Worm (Caenorhabditis elegans) whole organism, L4 larva: Measurements from ENCODE around the gene flcn-1.
A peak's percentile ranks its signal among the peaks of the same experiment; 100 is the strongest.

Experiments used
- F10B5.3 ChIP-seq: sonication (generic microtip); optimal IDR thresholded peaks from 2 replicates; lab custom pipeline; 2016; ENCODE audit warnings: mild to moderate bottlenecking, missing genetic modification characterization, missing compliant biosample characterization
- R02D3.7 ChIP-seq: fragments of 150-350 bp; sonication (generic microtip); optimal IDR thresholded peaks from 3 replicates; lab custom pipeline; 2014; ENCODE audit warnings: missing biosample characterization, missing genetic modification characterization
- T20F7.1 ChIP-seq: fragments of 200-800 bp; sonication (Bioruptor generic); optimal IDR thresholded peaks from 2 replicates; lab custom pipeline; 2018; ENCODE audit warnings: mild to moderate bottlenecking, missing genetic modification characterization, missing compliant biosample characterization
- T26A8.4 ChIP-seq: fragments of 200-800 bp; sonication (Bioruptor generic); IDR thresholded peaks from 2 replicates; pipeline ENCODE4 v1.3.6; 2022; ENCODE audit warnings: missing genetic modification characterization, missing compliant biosample characterization
- Y48G9A.11 ChIP-seq: fragments of 200-800 bp; sonication (Bioruptor generic); IDR thresholded peaks from 2 replicates; pipeline ENCODE4 v1.3.6; 2022; ENCODE audit warnings: missing genetic modification reagents, missing genetic modification characterization, missing compliant biosample characterization
- ZK546.5 ChIP-seq, 2 experiments: sonication (generic microtip); optimal IDR thresholded peaks; 2 replicates each; lab custom pipeline; 2017; ENCODE audit warnings: missing biosample characterization in 2 of 2, missing genetic modification characterization in 2 of 2
- aha-1 ChIP-seq: fragments of 150-350 bp; peaks from one replicate; lab custom pipeline; 2014; ENCODE audit warnings: missing biosample characterization, missing genetic modification characterization
- ceh-32 ChIP-seq: sonication (generic microtip); optimal IDR thresholded peaks from 2 replicates; lab custom pipeline; 2016; ENCODE audit warnings: mild to moderate bottlenecking, missing genetic modification characterization, missing compliant biosample characterization; ENCODE audit not compliant: poor library complexity
- ceh-62 ChIP-seq: sonication (generic microtip); optimal IDR thresholded peaks from 2 replicates; lab custom pipeline; 2017; ENCODE audit warnings: missing biosample characterization, missing genetic modification characterization
- ces-1 ChIP-seq: fragments of 150-350 bp; sonication (generic microtip); optimal IDR thresholded peaks from 4 replicates; lab custom pipeline; 2014; ENCODE audit warnings: missing biosample characterization, missing genetic modification reagents, missing genetic modification characterization
- daf-12 ChIP-seq: fragments of 150-350 bp; optimal IDR thresholded peaks from 2 replicates; lab custom pipeline; 2014; ENCODE audit warnings: missing biosample characterization, missing genetic modification reagents, missing genetic modification characterization
- daf-16 ChIP-seq, 3 experiments: sonication (generic microtip); optimal IDR thresholded peaks; 2 replicates each; lab custom pipeline; 2016 to 2017; ENCODE audit warnings: missing genetic modification characterization in 3 of 3, missing genetic modification reagents in 3 of 3, mild to moderate bottlenecking in 2 of 3, missing compliant biosample characterization in 2 of 3, missing biosample characterization in 1 of 3, moderate library complexity in 1 of 3
- daf-19 ChIP-seq: fragments of 200-800 bp; sonication (Bioruptor generic); conservative IDR thresholded peaks from 2 replicates; pipeline ENCODE4 v1.3.6; 2022; ENCODE audit warnings: missing genetic modification characterization, missing compliant biosample characterization
- dmd-6 ChIP-seq: fragments of 200-800 bp; sonication (Bioruptor generic); IDR thresholded peaks from 2 replicates; pipeline ENCODE4 v1.3.6; 2022; ENCODE audit warnings: missing genetic modification reagents, missing genetic modification characterization, missing compliant biosample characterization
- dmd-9 ChIP-seq: fragments of 200-800 bp; sonication (Bioruptor generic); IDR thresholded peaks from 2 replicates; pipeline ENCODE4 v1.3.6; 2022; ENCODE audit warnings: missing genetic modification reagents, missing genetic modification characterization, missing compliant biosample characterization
- dpl-1 ChIP-seq: fragments of 150-350 bp; optimal IDR thresholded peaks from 2 replicates; lab custom pipeline; 2014; ENCODE audit warnings: missing biosample characterization, missing genetic modification reagents, missing genetic modification characterization
- dve-1 ChIP-seq: sonication (generic microtip); optimal IDR thresholded peaks from 2 replicates; lab custom pipeline; 2017; ENCODE audit warnings: antibody characterized with exemption, mild to moderate bottlenecking, missing genetic modification characterization, missing compliant biosample characterization; ENCODE audit not compliant: insufficient read depth
- egl-27 ChIP-seq: sonication (generic microtip); optimal IDR thresholded peaks from 3 replicates; lab custom pipeline; 2017; ENCODE audit warnings: missing biosample characterization, missing genetic modification reagents, missing genetic modification characterization
- hlh-11 ChIP-seq: fragments of 200-800 bp; sonication (Bioruptor generic); optimal IDR thresholded peaks from 2 replicates; lab custom pipeline; 2018; ENCODE audit warnings: mild to moderate bottlenecking, missing genetic modification characterization, missing compliant biosample characterization
- hlh-30 ChIP-seq: sonication (generic microtip); optimal IDR thresholded peaks from 2 replicates; lab custom pipeline; 2017; ENCODE audit warnings: antibody characterized with exemption, mild to moderate bottlenecking, missing genetic modification characterization, missing compliant biosample characterization; ENCODE audit not compliant: insufficient read depth
- hmg-1.1 ChIP-seq: fragments of 200-800 bp; sonication (Bioruptor generic); IDR thresholded peaks from 2 replicates; pipeline ENCODE4 v1.3.6; 2022; ENCODE audit warnings: missing genetic modification reagents, missing genetic modification characterization, missing compliant biosample characterization
- lim-7 ChIP-seq: fragments of 200-800 bp; sonication (Bioruptor generic); IDR thresholded peaks from 2 replicates; pipeline ENCODE4 v1.3.6; 2022; ENCODE audit warnings: missing genetic modification characterization, missing compliant biosample characterization
- lin-13 ChIP-seq: fragments of 150-350 bp; optimal IDR thresholded peaks from 2 replicates; lab custom pipeline; 2014; ENCODE audit warnings: missing biosample characterization, missing genetic modification reagents, missing genetic modification characterization
- lin-15B ChIP-seq: fragments of 150-350 bp; sonication (generic microtip); optimal IDR thresholded peaks from 3 replicates; lab custom pipeline; 2014; ENCODE audit warnings: missing biosample characterization, missing genetic modification characterization
- lin-38 ChIP-seq: fragments of 200-800 bp; sonication (Bioruptor generic); IDR thresholded peaks from 2 replicates; pipeline ENCODE4 v1.3.6; 2022; ENCODE audit warnings: missing genetic modification reagents, missing genetic modification characterization, missing compliant biosample characterization
- lsy-2 ChIP-seq, 2 experiments: fragments of 150-350 bp in 1 of 2; sonication (generic microtip) in 1 of 2; optimal IDR thresholded peaks; 2 replicates each; lab custom pipeline; 2014 to 2017; ENCODE audit warnings: missing biosample characterization in 2 of 2, missing genetic modification characterization in 2 of 2
- madf-5 ChIP-seq, 2 experiments: fragments of 200-800 bp; sonication (Bioruptor generic); IDR thresholded peaks; 2 replicates each; pipeline ENCODE4 v1.3.6; 2022; ENCODE audit warnings: missing compliant biosample characterization in 2 of 2, missing genetic modification characterization in 2 of 2
- madf-9 ChIP-seq: fragments of 200-800 bp; sonication (Bioruptor generic); conservative IDR thresholded peaks from 2 replicates; pipeline ENCODE4 v1.3.6; 2022; ENCODE audit warnings: missing genetic modification reagents, missing genetic modification characterization, missing compliant biosample characterization
- mdl-1 ChIP-seq, 2 experiments: fragments of 150-350 bp in 1 of 2; sonication (generic microtip) in 1 of 2; optimal IDR thresholded peaks; 2 replicates each; lab custom pipeline; 2014 to 2017; ENCODE audit warnings: missing biosample characterization in 2 of 2, missing genetic modification characterization in 2 of 2
- mes-2 ChIP-seq: sonication (generic microtip); optimal IDR thresholded peaks from 2 replicates; lab custom pipeline; 2016; ENCODE audit warnings: missing genotype, mild to moderate bottlenecking, missing genetic modification characterization, missing compliant biosample characterization; ENCODE audit not compliant: poor library complexity, severe bottlenecking
- nhr-10 ChIP-seq: fragments of 150-350 bp; optimal IDR thresholded peaks from 2 replicates; lab custom pipeline; 2014; ENCODE audit warnings: missing biosample characterization, missing genetic modification characterization
- nhr-102 ChIP-seq: sonication (generic microtip); optimal IDR thresholded peaks from 2 replicates; lab custom pipeline; 2016; ENCODE audit warnings: mild to moderate bottlenecking, missing genetic modification characterization, moderate library complexity, missing compliant biosample characterization
- nhr-41 ChIP-seq: fragments of 200-800 bp; sonication (Bioruptor generic); IDR thresholded peaks from 2 replicates; pipeline ENCODE4 v1.3.6; 2022; ENCODE audit warnings: missing genetic modification reagents, missing genetic modification characterization, missing compliant biosample characterization
- nhr-42 ChIP-seq: fragments of 200-800 bp; sonication (Bioruptor generic); IDR thresholded peaks from 2 replicates; pipeline ENCODE4 v1.3.6; 2022; ENCODE audit warnings: missing genetic modification characterization, missing compliant biosample characterization
- nhr-48 ChIP-seq: sonication (generic microtip); optimal IDR thresholded peaks from 2 replicates; lab custom pipeline; 2016; ENCODE audit warnings: mild to moderate bottlenecking, missing genetic modification characterization, missing compliant biosample characterization
- pqm-1 ChIP-seq: sonication (generic microtip); optimal IDR thresholded peaks from 2 replicates; lab custom pipeline; 2017; ENCODE audit warnings: missing biosample characterization, missing genetic modification characterization
- saeg-2 ChIP-seq: fragments of 200-800 bp; sonication (Bioruptor generic); IDR thresholded peaks from 2 replicates; pipeline ENCODE4 v1.3.6; 2022; ENCODE audit warnings: missing genetic modification reagents, missing genetic modification characterization, missing compliant biosample characterization
- sdz-12 ChIP-seq: fragments of 200-800 bp; sonication (Bioruptor generic); optimal IDR thresholded peaks from 2 replicates; lab custom pipeline; 2018; ENCODE audit warnings: mild to moderate bottlenecking, missing genetic modification characterization, missing compliant biosample characterization
- set-16 ChIP-seq: fragments of 200-800 bp; sonication (Bioruptor generic); IDR thresholded peaks from 2 replicates; pipeline ENCODE4 v1.3.6; 2022; ENCODE audit warnings: missing genetic modification reagents, missing genetic modification characterization, missing compliant biosample characterization
- snpc-1.2 ChIP-seq: fragments of 200-800 bp; sonication (Bioruptor generic); IDR thresholded peaks from 2 replicates; pipeline ENCODE4 v1.3.6; 2022; ENCODE audit warnings: missing genetic modification reagents, missing genetic modification characterization, missing compliant biosample characterization
- tra-1 ChIP-seq: fragments of 200-800 bp; sonication (Bioruptor generic); IDR thresholded peaks from 2 replicates; pipeline ENCODE4 v1.3.6; 2022; ENCODE audit warnings: missing genetic modification reagents, missing genetic modification characterization, missing compliant biosample characterization
- unc-130 ChIP-seq: sonication (generic microtip); optimal IDR thresholded peaks from 2 replicates; lab custom pipeline; 2016; ENCODE audit warnings: missing genetic modification reagents, missing genetic modification characterization, missing compliant biosample characterization
- vab-7 ChIP-seq: fragments of 200-800 bp; sonication (Bioruptor generic); IDR thresholded peaks from 2 replicates; pipeline ENCODE4 v1.3.6; 2022; ENCODE audit warnings: missing genetic modification reagents, missing genetic modification characterization, missing compliant biosample characterization
- ztf-11 ChIP-seq: fragments of 150-350 bp; optimal IDR thresholded peaks from 2 replicates; lab custom pipeline; 2014; ENCODE audit warnings: missing biosample characterization, missing genetic modification characterization
- ztf-7 ChIP-seq: fragments of 150-350 bp; optimal IDR thresholded peaks from 2 replicates; lab custom pipeline; 2014; ENCODE audit warnings: missing biosample characterization, missing genetic modification characterization

Gene flcn-1

DNA sequence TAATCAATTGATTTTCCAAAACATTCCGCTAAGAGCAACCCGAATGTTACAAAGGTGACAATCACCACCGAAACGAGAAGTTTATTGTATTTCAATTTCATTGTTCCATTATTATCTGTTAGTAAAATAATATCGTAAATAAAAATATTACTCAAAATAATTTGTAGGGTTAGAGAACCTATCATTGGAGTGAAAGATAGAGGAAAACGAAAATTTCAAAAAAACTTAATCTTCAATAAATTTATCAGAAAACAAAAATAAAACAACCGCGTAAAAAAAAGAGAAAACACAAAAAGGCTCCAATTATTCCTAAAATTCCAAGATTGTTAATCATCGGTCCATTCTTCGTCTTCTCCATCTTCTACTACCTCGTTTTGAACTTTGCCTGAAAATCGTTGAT is 37.0 kb downstream of the flcn-1 start, which contains the start of gene tra-2:
Gene tra-2 (minus strand): TSS at position 101 of the 400 bp plus-strand sequence.
- TF ChIP-seq lin-15B (tag; lab: Kevin White, UChicago): no peak
- TF ChIP-seq pqm-1 (tag; lab: Kevin White, UChicago): no peak
- TF ChIP-seq ztf-7 (tag; lab: Kevin White, UChicago): no peak
- TF ChIP-seq lsy-2 (tag; optimal IDR thresholded peaks at IDR 0.05; lab: Kevin White, UChicago): no peak
- TF ChIP-seq madf-9: no peak
- no peak for TF ChIP-seq ceh-62 (tag; lab: Kevin White, UChicago)
- TF ChIP-seq F10B5.3 (tag; lab: Kevin White, UChicago): no peak
- TF ChIP-seq dve-1 (tag; lab: Kevin White, UChicago): no peak
- no peak for TF ChIP-seq Y48G9A.11 (GFP tag; lab: Robert Waterston, UW)
- TF ChIP-seq lin-13 (GFP tag; lab: Kevin White, UChicago): no peak
- no peak for TF ChIP-seq T20F7.1 (GFP tag; lab: Kevin White, UChicago)
- no peak for TF ChIP-seq mes-2
- no peak for TF ChIP-seq R02D3.7 (tag; lab: Kevin White, UChicago)
- TF ChIP-seq sdz-12: no peak
- no peak for TF ChIP-seq hmg-1.1 (GFP tag; lab: Robert Waterston, UW)
- TF ChIP-seq nhr-42 (GFP tag; lab: Robert Waterston, UW): no peak
- no peak for TF ChIP-seq vab-7 (GFP tag; lab: Robert Waterston, UW)

DNA sequence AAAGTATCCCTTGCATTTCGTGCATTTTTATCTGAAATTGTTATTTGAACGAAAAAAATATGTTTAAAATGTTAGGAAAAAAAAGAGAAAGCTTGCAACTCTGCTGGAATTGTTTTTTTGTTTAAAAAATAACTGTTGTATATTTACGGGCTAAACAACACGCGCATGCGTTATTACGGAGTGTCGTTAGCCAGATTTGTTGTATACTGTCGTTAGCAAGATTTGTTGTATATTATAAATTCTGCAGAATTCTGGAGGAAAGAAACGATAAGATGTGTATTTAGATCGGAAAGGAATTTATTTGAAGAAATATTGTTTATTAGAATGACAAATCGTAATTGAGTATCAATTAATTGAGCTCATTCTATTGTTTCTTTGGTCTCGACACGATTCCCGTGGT is 39.1 kb downstream of the flcn-1 start, which contains the start of gene eif-2Bgamma:
Gene eif-2Bgamma (minus strand): TSS at position 31 of the 400 bp plus-strand sequence.
- TF ChIP-seq nhr-10 (tag; lab: Kevin White, UChicago): no peak
- TF ChIP-seq R02D3.7 (tag; lab: Kevin White, UChicago): peak; percentile 51
- peak; percentile 44 for TF ChIP-seq aha-1 (tag; lab: Kevin White, UChicago)
- no peak for TF ChIP-seq saeg-2 (GFP tag; lab: Robert Waterston, UW)
- TF ChIP-seq T20F7.1 (GFP tag; lab: Kevin White, UChicago): peak; percentile 96
- TF ChIP-seq dpl-1: peak; percentile 29
- TF ChIP-seq hlh-30 (tag; lab: Kevin White, UChicago): peak; percentile 49
- TF ChIP-seq dmd-6 (GFP tag; lab: Robert Waterston, UW): no peak
- no peak for TF ChIP-seq set-16 (GFP tag; lab: Robert Waterston, UW)
- TF ChIP-seq T26A8.4 (GFP tag; lab: Robert Waterston, UW): no peak
- no peak for TF ChIP-seq ZK546.5 (tag; optimal IDR thresholded peaks at IDR 0.05; lab: Kevin White, UChicago)
- TF ChIP-seq Y48G9A.11 (GFP tag; lab: Robert Waterston, UW): peak; percentile 89
- TF ChIP-seq lsy-2 (tag; optimal IDR thresholded peaks at IDR 0.05; lab: Kevin White, UChicago): peak in 1 of 2 experiments; percentile 70

DNA sequence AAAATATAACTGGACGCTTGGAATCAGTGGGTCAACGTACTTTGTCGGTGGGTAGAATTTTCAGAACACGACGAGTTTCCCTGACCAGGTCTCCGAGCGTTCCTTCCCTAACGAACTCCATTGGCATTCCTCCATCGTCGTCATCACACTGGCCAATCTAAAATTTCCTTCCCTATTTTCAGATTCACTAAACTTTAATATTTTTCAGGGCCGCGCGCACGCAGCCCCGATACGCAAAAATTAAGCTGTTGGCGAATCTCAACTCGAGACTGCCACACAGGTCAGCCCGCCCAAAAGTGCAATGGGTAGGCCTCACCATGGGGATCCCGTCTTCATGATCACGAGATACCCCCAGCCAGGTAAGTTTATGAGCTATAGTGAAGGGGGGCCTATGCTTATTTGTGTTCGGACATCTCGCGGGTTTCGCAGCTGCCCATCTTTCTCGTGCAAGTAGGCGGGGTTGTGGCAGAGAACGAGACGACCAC is 39.7 kb downstream of the flcn-1 start:
- TF ChIP-seq T26A8.4 (GFP tag; lab: Robert Waterston, UW) (peak; percentile 96), mdl-1 (tag; optimal IDR thresholded peaks at IDR 0.05; lab: Kevin White, UChicago) (peak; percentile 42 to 72), hlh-11 (tag; lab: Kevin White, UChicago) (peak; percentile 82), tra-1 (GFP tag; lab: Robert Waterston, UW) (peak; percentile 55; the same call in 1 of the 2 replicates), ceh-32 (tag; lab: Kevin White, UChicago) (no peak), ZK546.5 (tag; optimal IDR thresholded peaks at IDR 0.05; lab: Kevin White, UChicago) (no peak), lsy-2 (tag; optimal IDR thresholded peaks at IDR 0.05; lab: Kevin White, UChicago) (peak in 1 of 2 experiments; percentile 69), sdz-12 (no peak), egl-27 (tag; lab: Kevin White, UChicago) (no peak), dmd-9 (GFP tag; lab: Robert Waterston, UW) (no peak), hlh-30 (tag; lab: Kevin White, UChicago) (peak; percentile 91), aha-1 (tag; lab: Kevin White, UChicago) (peak; percentile 86), daf-19 (GFP tag; lab: Robert Waterston, UW) (no peak), nhr-41 (GFP tag; lab: Robert Waterston, UW) (0 out of 2 replicates have a peak, but pooled peaks have one; percentile 50), snpc-1.2 (GFP tag; lab: Robert Waterston, UW) (peak; percentile 82), madf-5 (GFP tag; IDR thresholded peaks at IDR 0.05; lab: Robert Waterston, UW) (no peak), lin-38 (GFP tag; lab: Robert Waterston, UW) (peak; percentile 72), ces-1 (GFP tag; lab: Kevin White, UChicago) (no peak), lim-7 (GFP tag; lab: Robert Waterston, UW) (0 out of 2 replicates have a peak, but pooled peaks have one; percentile 5), ztf-11 (tag; lab: Kevin White, UChicago) (no peak), pqm-1 (tag; lab: Kevin White, UChicago) (no peak), nhr-102 (peak; percentile 91), nhr-48 (tag; lab: Kevin White, UChicago) (peak; percentile 75), daf-12 (tag; lab: Kevin White, UChicago) (no peak), unc-130 (GFP tag; lab: Kevin White, UChicago) (peak; percentile 66), daf-16 (GFP tag; optimal IDR thresholded peaks at IDR 0.05; lab: Kevin White, UChicago) (peak; percentile 60 to 90), daf-16 (tag; optimal IDR thresholded peaks at IDR 0.05; lab: Kevin White, UChicago) (peak; percentile 63)
